Worm (Caenorhabditis elegans) whole organism, L4 larva: ENCODE results near the gene acbp-4.

Experiments
- D1046.2 ChIP-seq: fragments of 200-800 bp; sonication (Bioruptor generic); IDR thresholded peaks from 2 replicates; pipeline ENCODE4 v1.3.6; 2022; ENCODE audit warnings: missing genetic modification characterization, missing compliant biosample characterization
- F10B5.3 ChIP-seq: sonication (generic microtip); optimal IDR thresholded peaks from 2 replicates; lab custom pipeline; 2016; ENCODE audit warnings: mild to moderate bottlenecking, missing genetic modification characterization, missing compliant biosample characterization
- T20F7.1 ChIP-seq: fragments of 200-800 bp; sonication (Bioruptor generic); optimal IDR thresholded peaks from 2 replicates; lab custom pipeline; 2018; ENCODE audit warnings: mild to moderate bottlenecking, missing genetic modification characterization, missing compliant biosample characterization
- ama-1 ChIP-seq: fragments of 150-350 bp; optimal IDR thresholded peaks from 2 replicates; lab custom pipeline; 2014; ENCODE audit warnings: inconsistent platforms, mixed read lengths
- attf-4 ChIP-seq: sonication (generic microtip); optimal IDR thresholded peaks from 3 replicates; lab custom pipeline; 2017; ENCODE audit warnings: missing biosample characterization, missing genetic modification characterization
- ceh-44 ChIP-seq: fragments of 200-800 bp; sonication (Bioruptor generic); IDR thresholded peaks from 2 replicates; pipeline ENCODE4 v1.3.6; 2022; ENCODE audit warnings: missing genetic modification reagents, missing genetic modification characterization, missing compliant biosample characterization
- ceh-82 ChIP-seq: sonication (generic microtip); optimal IDR thresholded peaks from 2 replicates; lab custom pipeline; 2017; ENCODE audit warnings: missing biosample characterization, missing genetic modification characterization
- ces-1 ChIP-seq: fragments of 150-350 bp; sonication (generic microtip); optimal IDR thresholded peaks from 4 replicates; lab custom pipeline; 2014; ENCODE audit warnings: missing biosample characterization, missing genetic modification reagents, missing genetic modification characterization
- cey-2 ChIP-seq: sonication (generic microtip); optimal IDR thresholded peaks from 3 replicates; lab custom pipeline; 2017; ENCODE audit warnings: missing genetic modification characterization, mild to moderate bottlenecking, missing compliant biosample characterization, antibody characterized with exemption, borderline replicate concordance; ENCODE audit not compliant: insufficient read depth
- daf-19 ChIP-seq: fragments of 200-800 bp; sonication (Bioruptor generic); conservative IDR thresholded peaks from 2 replicates; pipeline ENCODE4 v1.3.6; 2022; ENCODE audit warnings: missing genetic modification characterization, missing compliant biosample characterization
- daf-8 ChIP-seq: fragments of 200-800 bp; sonication (Bioruptor generic); IDR thresholded peaks from 2 replicates; pipeline ENCODE4 v1.3.6; 2022; ENCODE audit warnings: missing genetic modification characterization, missing compliant biosample characterization
- dmd-6 ChIP-seq: fragments of 200-800 bp; sonication (Bioruptor generic); IDR thresholded peaks from 2 replicates; pipeline ENCODE4 v1.3.6; 2022; ENCODE audit warnings: missing genetic modification reagents, missing genetic modification characterization, missing compliant biosample characterization
- dmd-9 ChIP-seq: fragments of 200-800 bp; sonication (Bioruptor generic); IDR thresholded peaks from 2 replicates; pipeline ENCODE4 v1.3.6; 2022; ENCODE audit warnings: missing genetic modification reagents, missing genetic modification characterization, missing compliant biosample characterization
- dpl-1 ChIP-seq: fragments of 150-350 bp; optimal IDR thresholded peaks from 2 replicates; lab custom pipeline; 2014; ENCODE audit warnings: missing biosample characterization, missing genetic modification reagents, missing genetic modification characterization
- duxl-1 ChIP-seq: sonication (generic microtip); optimal IDR thresholded peaks from 2 replicates; lab custom pipeline; 2016; ENCODE audit warnings: mild to moderate bottlenecking, missing genetic modification characterization, moderate library complexity, missing compliant biosample characterization; ENCODE audit not compliant: poor library complexity
- dve-1 ChIP-seq: sonication (generic microtip); optimal IDR thresholded peaks from 2 replicates; lab custom pipeline; 2017; ENCODE audit warnings: antibody characterized with exemption, mild to moderate bottlenecking, missing genetic modification characterization, missing compliant biosample characterization; ENCODE audit not compliant: insufficient read depth
- fkh-10 ChIP-seq: fragments of 150-350 bp; optimal IDR thresholded peaks from 2 replicates; lab custom pipeline; 2014; ENCODE audit warnings: missing biosample characterization, missing genetic modification reagents, missing genetic modification characterization
- hif-1 ChIP-seq, 2 experiments: sonication (generic microtip); optimal IDR thresholded peaks; 2 replicates each; lab custom pipeline; 2016 to 2017; ENCODE audit warnings: missing compliant biosample characterization in 2 of 2, missing genetic modification characterization in 2 of 2, missing genetic modification reagents in 2 of 2, missing genotype in 2 of 2, mild to moderate bottlenecking in 1 of 2
- hlh-11 ChIP-seq: fragments of 200-800 bp; sonication (Bioruptor generic); optimal IDR thresholded peaks from 2 replicates; lab custom pipeline; 2018; ENCODE audit warnings: mild to moderate bottlenecking, missing genetic modification characterization, missing compliant biosample characterization
- hlh-30 ChIP-seq: sonication (generic microtip); optimal IDR thresholded peaks from 2 replicates; lab custom pipeline; 2017; ENCODE audit warnings: antibody characterized with exemption, mild to moderate bottlenecking, missing genetic modification characterization, missing compliant biosample characterization; ENCODE audit not compliant: insufficient read depth
- lim-7 ChIP-seq: fragments of 200-800 bp; sonication (Bioruptor generic); IDR thresholded peaks from 2 replicates; pipeline ENCODE4 v1.3.6; 2022; ENCODE audit warnings: missing genetic modification characterization, missing compliant biosample characterization
- lin-29 ChIP-seq: fragments of 200-800 bp; sonication (Bioruptor generic); IDR thresholded peaks from 2 replicates; pipeline ENCODE4 v1.3.6; 2022; ENCODE audit warnings: missing genetic modification reagents, missing genetic modification characterization, missing compliant biosample characterization
- lin-38 ChIP-seq: fragments of 200-800 bp; sonication (Bioruptor generic); IDR thresholded peaks from 2 replicates; pipeline ENCODE4 v1.3.6; 2022; ENCODE audit warnings: missing genetic modification reagents, missing genetic modification characterization, missing compliant biosample characterization
- lin-39 ChIP-seq: fragments of 150-350 bp; optimal IDR thresholded peaks from 2 replicates; lab custom pipeline; 2014; ENCODE audit warnings: missing biosample characterization, missing genetic modification reagents, missing genetic modification characterization
- lir-3 ChIP-seq: sonication (generic microtip); optimal IDR thresholded peaks from 2 replicates; lab custom pipeline; 2016; ENCODE audit warnings: mild to moderate bottlenecking, missing genetic modification characterization, missing compliant biosample characterization
- lsy-2 ChIP-seq, 2 experiments: fragments of 150-350 bp in 1 of 2; sonication (generic microtip) in 1 of 2; optimal IDR thresholded peaks; 2 replicates each; lab custom pipeline; 2014 to 2017; ENCODE audit warnings: missing biosample characterization in 2 of 2, missing genetic modification characterization in 2 of 2
- mxl-3 ChIP-seq: fragments of 200-800 bp; sonication (Bioruptor generic); optimal IDR thresholded peaks from 2 replicates; lab custom pipeline; 2018; ENCODE audit warnings: mild to moderate bottlenecking, missing genetic modification characterization, missing compliant biosample characterization
- nhr-102 ChIP-seq: sonication (generic microtip); optimal IDR thresholded peaks from 2 replicates; lab custom pipeline; 2016; ENCODE audit warnings: mild to moderate bottlenecking, missing genetic modification characterization, moderate library complexity, missing compliant biosample characterization
- nhr-11 ChIP-seq: fragments of 150-350 bp; optimal IDR thresholded peaks from 2 replicates; lab custom pipeline; 2014; ENCODE audit warnings: missing biosample characterization, missing genetic modification characterization
- nhr-111 ChIP-seq: fragments of 200-800 bp; sonication (Bioruptor generic); optimal IDR thresholded peaks from 2 replicates; lab custom pipeline; 2018; ENCODE audit warnings: mild to moderate bottlenecking, missing genetic modification characterization, missing compliant biosample characterization
- nhr-237 ChIP-seq: sonication (generic microtip); optimal IDR thresholded peaks from 2 replicates; lab custom pipeline; 2017; ENCODE audit warnings: missing biosample characterization, missing genetic modification characterization
- nhr-25 ChIP-seq: sonication (generic microtip); optimal IDR thresholded peaks from 2 replicates; lab custom pipeline; 2017; ENCODE audit warnings: missing genetic modification characterization, mild to moderate bottlenecking, missing compliant biosample characterization, antibody characterized with exemption, moderate library complexity, borderline replicate concordance; ENCODE audit not compliant: insufficient read depth
- nhr-28 ChIP-seq: fragments of 150-350 bp; optimal IDR thresholded peaks from 2 replicates; lab custom pipeline; 2014; ENCODE audit warnings: missing biosample characterization, missing genetic modification characterization
- nhr-42 ChIP-seq: fragments of 200-800 bp; sonication (Bioruptor generic); IDR thresholded peaks from 2 replicates; pipeline ENCODE4 v1.3.6; 2022; ENCODE audit warnings: missing genetic modification characterization, missing compliant biosample characterization
- nhr-48 ChIP-seq: sonication (generic microtip); optimal IDR thresholded peaks from 2 replicates; lab custom pipeline; 2016; ENCODE audit warnings: mild to moderate bottlenecking, missing genetic modification characterization, missing compliant biosample characterization
- nhr-77 ChIP-seq: fragments of 150-350 bp; optimal IDR thresholded peaks from 2 replicates; lab custom pipeline; 2014; ENCODE audit warnings: missing biosample characterization, missing genetic modification characterization
- pqm-1 ChIP-seq: sonication (generic microtip); optimal IDR thresholded peaks from 2 replicates; lab custom pipeline; 2017; ENCODE audit warnings: missing biosample characterization, missing genetic modification characterization
- sdz-12 ChIP-seq: fragments of 200-800 bp; sonication (Bioruptor generic); optimal IDR thresholded peaks from 2 replicates; lab custom pipeline; 2018; ENCODE audit warnings: mild to moderate bottlenecking, missing genetic modification characterization, missing compliant biosample characterization
- spr-1 ChIP-seq: sonication (generic microtip); optimal IDR thresholded peaks from 2 replicates; lab custom pipeline; 2016; ENCODE audit warnings: mild to moderate bottlenecking, missing genetic modification characterization, missing compliant biosample characterization
- tag-97 ChIP-seq: fragments of 200-800 bp; sonication (Bioruptor generic); IDR thresholded peaks from 2 replicates; pipeline ENCODE4 v1.3.6; 2022; ENCODE audit warnings: missing genetic modification characterization, missing compliant biosample characterization
- tra-1 ChIP-seq: fragments of 200-800 bp; sonication (Bioruptor generic); IDR thresholded peaks from 2 replicates; pipeline ENCODE4 v1.3.6; 2022; ENCODE audit warnings: missing genetic modification reagents, missing genetic modification characterization, missing compliant biosample characterization
- unc-130 ChIP-seq: sonication (generic microtip); optimal IDR thresholded peaks from 2 replicates; lab custom pipeline; 2016; ENCODE audit warnings: missing genetic modification reagents, missing genetic modification characterization, missing compliant biosample characterization
- unc-62 ChIP-seq, 3 experiments: fragments of 150-350 bp in 1 of 3; sonication (generic microtip); optimal IDR thresholded peaks in 2 of 3; peaks in 1 of 3; 1 replicate in 1 of 3; 2 replicates in 2 of 3; lab custom pipeline; 2014 to 2017; ENCODE audit warnings: missing biosample characterization in 3 of 3, missing genetic modification characterization in 3 of 3, missing genetic modification reagents in 3 of 3, missing genotype in 1 of 3
- vab-7 ChIP-seq: fragments of 200-800 bp; sonication (Bioruptor generic); IDR thresholded peaks from 2 replicates; pipeline ENCODE4 v1.3.6; 2022; ENCODE audit warnings: missing genetic modification reagents, missing genetic modification characterization, missing compliant biosample characterization
- zag-1 ChIP-seq: fragments of 150-350 bp; optimal IDR thresholded peaks from 2 replicates; lab custom pipeline; 2014; ENCODE audit warnings: missing biosample characterization, missing genetic modification characterization
- zfp-3 ChIP-seq: fragments of 200-800 bp; sonication (Bioruptor generic); conservative IDR thresholded peaks from 2 replicates; pipeline ENCODE4 v1.3.6; 2022; ENCODE audit warnings: missing genetic modification reagents, missing genetic modification characterization, missing compliant biosample characterization
- zip-2 ChIP-seq: fragments of 150-350 bp; optimal IDR thresholded peaks from 2 replicates; lab custom pipeline; 2014; ENCODE audit warnings: missing biosample characterization, missing genetic modification characterization

acbp-4 gene

ce11 chrIII:7304961-7305648, 3.8 kb downstream of the acbp-4 start:
- TF ChIP-seq nhr-28 (tag; lab: Kevin White, UChicago) = peak; percentile 80
- TF ChIP-seq duxl-1 (tag; lab: Kevin White, UChicago) = no peak
- TF ChIP-seq ceh-82 (tag; lab: Kevin White, UChicago) = no peak
- TF ChIP-seq vab-7 (GFP tag; lab: Robert Waterston, UW) = no peak
- TF ChIP-seq D1046.2 = no peak
- no peak for TF ChIP-seq nhr-77 (tag; lab: Kevin White, UChicago)
- TF ChIP-seq pqm-1 (tag; lab: Kevin White, UChicago) = no peak
- TF ChIP-seq nhr-42 (GFP tag; lab: Robert Waterston, UW) = no peak
- TF ChIP-seq nhr-25 (tag; lab: Kevin White, UChicago) = no peak
- TF ChIP-seq hlh-30 = peak; percentile 77
- TF ChIP-seq tra-1 (GFP tag; lab: Robert Waterston, UW) = no peak
- TF ChIP-seq lir-3 (tag; lab: Kevin White, UChicago) = no peak
- no peak for TF ChIP-seq F10B5.3 (tag; lab: Kevin White, UChicago)
- no peak for TF ChIP-seq tag-97 (GFP tag; lab: Robert Waterston, UW)
- peak; percentile 30; the same call in 1 of the 2 replicates for TF ChIP-seq dmd-6
- TF ChIP-seq lin-39 (tag; lab: Kevin White, UChicago) = no peak
- TF ChIP-seq unc-62 (GFP tag; optimal IDR thresholded peaks at IDR 0.05 in 1 of 2; lab: Kevin White, UChicago) = peak in 1 of 2 experiments; percentile 90
- TF ChIP-seq unc-62 (tag; optimal IDR thresholded peaks at IDR 0.05; lab: Kevin White, UChicago) = no peak
- no peak for TF ChIP-seq hif-1 (tag; optimal IDR thresholded peaks at IDR 0.05; lab: Kevin White, UChicago)
- no peak for TF ChIP-seq lim-7 (GFP tag; lab: Robert Waterston, UW)
- no peak for TF ChIP-seq nhr-102 (tag; lab: Kevin White, UChicago)
- no peak for TF ChIP-seq ceh-44
- TF ChIP-seq unc-130 = no peak
- no peak for TF ChIP-seq fkh-10 (GFP tag; lab: Kevin White, UChicago)
- no peak for TF ChIP-seq nhr-11
- no peak for TF ChIP-seq nhr-111
- TF ChIP-seq attf-4 (tag; lab: Kevin White, UChicago) = no peak
- TF ChIP-seq cey-2 (tag; lab: Kevin White, UChicago) = peak; percentile 67
- TF ChIP-seq ces-1 (GFP tag; lab: Kevin White, UChicago) = no peak
- TF ChIP-seq spr-1 (tag; lab: Kevin White, UChicago) = no peak
- no peak for TF ChIP-seq daf-8
- TF ChIP-seq zfp-3 = no peak
- 0 out of 2 replicates have a peak, but pooled peaks have one; percentile 35 for TF ChIP-seq lin-29
- no peak for TF ChIP-seq sdz-12 (GFP tag; lab: Kevin White, UChicago)
- no peak for TF ChIP-seq nhr-237 (tag; lab: Kevin White, UChicago)
- TF ChIP-seq mxl-3 (GFP tag; lab: Kevin White, UChicago) = peak; percentile 48
- peak; percentile 84 for TF ChIP-seq nhr-48
- peak; percentile 17 for TF ChIP-seq dpl-1
- no peak for TF ChIP-seq dmd-9 (GFP tag; lab: Robert Waterston, UW)
- no peak for TF ChIP-seq daf-19
- peak; percentile 44 for TF ChIP-seq dve-1 (tag; lab: Kevin White, UChicago)
- TF ChIP-seq ama-1 (lab: Kevin White, UChicago) = no peak
- peak; percentile 85 for TF ChIP-seq hlh-11 (tag; lab: Kevin White, UChicago)
- no peak for TF ChIP-seq zag-1 (tag; lab: Kevin White, UChicago)
- no peak for TF ChIP-seq zip-2 (tag; lab: Kevin White, UChicago)
- TF ChIP-seq lsy-2 (tag; optimal IDR thresholded peaks at IDR 0.05; lab: Kevin White, UChicago) = peak in 1 of 2 experiments; percentile 16
- TF ChIP-seq lin-38 = no peak
- TF ChIP-seq T20F7.1 = no peak
- TF ChIP-seq, all 104 proteins: peak for 12
